Worm (Caenorhabditis elegans): ENCODE results near the gene T06D4.2.

DNA sequence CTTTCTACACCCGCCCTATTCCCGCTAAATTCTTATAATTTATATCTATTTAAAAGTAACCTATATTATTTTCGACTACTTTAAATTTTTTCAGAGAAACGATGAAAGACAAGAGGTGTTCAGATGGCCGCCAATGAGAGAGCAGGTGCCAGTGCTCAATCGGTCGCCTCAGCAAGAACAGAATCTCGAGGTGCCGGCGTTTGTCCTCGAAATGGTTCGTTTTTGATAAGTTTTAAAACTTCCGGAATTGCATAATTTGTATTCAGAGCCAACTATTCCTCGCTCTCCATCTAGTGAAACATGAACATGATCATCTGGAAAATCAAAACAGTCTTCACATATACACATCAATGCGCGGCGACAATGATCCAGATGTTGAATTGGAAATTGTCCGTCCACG, 14.7 kb downstream of the T06D4.2 start, which contains the start of gene bath-23:
- no peak for TF ChIP-seq ets-4 (GFP tag; optimal IDR thresholded peaks at IDR 0.05)
- TF ChIP-seq die-1 (tag; optimal IDR thresholded peaks at IDR 0.05) = no peak
- no peak for TF ChIP-seq K11D2.4 (GFP tag; IDR thresholded peaks at IDR 0.05)
- no peak for TF ChIP-seq somi-1 (GFP tag; optimal IDR thresholded peaks at IDR 0.05)
- TF ChIP-seq ceh-58 (GFP tag; IDR thresholded peaks at IDR 0.05) = no peak
- TF ChIP-seq lag-1 (GFP tag; IDR thresholded peaks at IDR 0.05) = no peak
- no peak for TF ChIP-seq snpc-1.1 (tag; optimal IDR thresholded peaks at IDR 0.05; ENCODE audit: insufficient read depth)
- TF ChIP-seq F10E7.11 (tag; optimal IDR thresholded peaks at IDR 0.05) = no peak
- no peak for TF ChIP-seq unc-62 (GFP tag; optimal IDR thresholded peaks at IDR 0.05)
- TF ChIP-seq F37B4.10 (GFP tag; IDR thresholded peaks at IDR 0.05) = no peak
